Worm (Caenorhabditis elegans): ENCODE data around the gene usp-46.
A peak's percentile ranks its signal among the peaks of the same experiment; 100 is the strongest.

The usp-46 gene

ce11 chrIII:9818763-9819162 is 42.3 kb downstream of the usp-46 start, which contains the start of gene panl-3:
panl-3 (plus strand) TSS chrIII:9819056.
- TF ChIP-seq ztf-23 (GFP tag; IDR thresholded peaks at IDR 0.05) (peak; percentile 70; the same call in 1 of the 2 replicates), klf-2 (GFP tag; conservative IDR thresholded peaks at IDR 0.05) (no peak)

- TF ChIP-seq tab-1 (GFP tag; IDR thresholded peaks at IDR 0.05), result no peak
- no peak for TF ChIP-seq ref-1 (GFP tag; conservative IDR thresholded peaks at IDR 0.05)
- TF ChIP-seq med-1 (GFP tag; optimal IDR thresholded peaks at IDR 0.05; ENCODE audit: insufficient read depth), result no peak
- no peak for TF ChIP-seq flt-1 (GFP tag; IDR thresholded peaks at IDR 0.05)
- no peak for TF ChIP-seq ztf-29 (GFP tag; IDR thresholded peaks at IDR 0.05)
- no peak for TF ChIP-seq ztf-23 (GFP tag; IDR thresholded peaks at IDR 0.05)
Observed at ce11 chrIII:9822942-9823341, 46.5 kb downstream of the usp-46 start, which contains the start of gene arl-5. arl-5 (plus strand) TSS chrIII:9823242.

DNA sequence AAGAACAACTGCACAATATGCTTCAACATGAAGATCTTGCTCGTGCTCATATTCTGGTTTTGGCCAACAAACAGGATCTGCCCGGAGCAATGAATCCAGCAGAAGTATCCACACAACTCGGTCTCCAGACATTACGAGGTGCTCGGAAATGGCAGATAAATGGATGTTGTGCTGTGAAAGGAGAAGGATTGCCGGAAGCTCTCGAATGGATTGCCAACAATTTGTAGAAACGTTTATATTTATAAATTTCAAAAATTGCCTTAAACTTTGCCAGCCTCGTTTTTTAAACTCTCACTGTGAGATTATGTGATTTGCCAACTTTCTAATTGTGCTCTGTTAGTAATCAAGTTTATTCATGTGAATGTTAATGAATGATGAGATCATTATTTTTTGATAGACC is 47.3 kb downstream of the usp-46 start:
- TF ChIP-seq ztf-23 (GFP tag; IDR thresholded peaks at IDR 0.05) (no peak), ref-1 (GFP tag; conservative IDR thresholded peaks at IDR 0.05) (no peak), ztf-29 (GFP tag; IDR thresholded peaks at IDR 0.05) (no peak), flt-1 (GFP tag; IDR thresholded peaks at IDR 0.05) (no peak), klf-2 (GFP tag; conservative IDR thresholded peaks at IDR 0.05) (no peak), med-1 (GFP tag; optimal IDR thresholded peaks at IDR 0.05; ENCODE audit: insufficient read depth) (no peak), tab-1 (GFP tag; IDR thresholded peaks at IDR 0.05) (no peak), cog-1 (tag; optimal IDR thresholded peaks at IDR 0.05) (no peak), T22C8.4 (GFP tag; IDR thresholded peaks at IDR 0.05) (no peak)

DNA sequence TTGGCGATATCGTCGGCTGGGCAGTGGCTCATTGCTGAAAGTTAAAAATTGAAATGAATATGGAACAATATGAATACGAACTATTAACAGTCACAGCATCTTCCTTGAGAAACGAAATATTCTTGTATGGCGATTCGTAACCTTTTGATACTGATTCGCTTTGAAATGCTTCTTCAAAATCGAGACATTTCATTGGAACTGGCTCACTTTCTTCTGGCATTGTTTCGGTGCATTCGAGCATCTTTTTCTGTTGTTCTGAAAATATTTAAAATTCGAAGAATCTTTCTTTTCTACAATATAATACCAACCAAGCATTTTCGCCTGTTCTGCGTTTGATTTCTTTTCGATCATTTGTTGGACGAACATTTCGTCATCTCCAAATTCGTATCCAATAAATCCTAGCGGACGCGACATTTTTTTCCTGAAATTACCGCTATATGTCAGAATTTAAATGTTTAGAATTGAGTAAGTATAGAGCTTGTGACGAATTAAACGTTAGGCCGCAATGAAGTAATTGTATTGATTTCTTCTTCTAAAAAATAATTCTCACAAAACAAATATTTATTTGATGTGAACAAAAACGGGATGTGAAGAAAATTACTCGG is 48.0 kb downstream of the usp-46 start, which contains the start of gene lin-52:
TSS of gene lin-52 (minus strand) at position 421 of the 605 bp plus-strand sequence.
- TF ChIP-seq ztf-23 (GFP tag; IDR thresholded peaks at IDR 0.05) (no peak), T22C8.4 (GFP tag; IDR thresholded peaks at IDR 0.05) (no peak), flt-1 (GFP tag; IDR thresholded peaks at IDR 0.05) (no peak), ref-1 (GFP tag; conservative IDR thresholded peaks at IDR 0.05) (no peak), tab-1 (GFP tag; IDR thresholded peaks at IDR 0.05) (no peak), med-1 (GFP tag; optimal IDR thresholded peaks at IDR 0.05; ENCODE audit: insufficient read depth) (no peak), cog-1 (tag; optimal IDR thresholded peaks at IDR 0.05) (no peak), klf-2 (GFP tag; conservative IDR thresholded peaks at IDR 0.05) (no peak), ztf-29 (GFP tag; IDR thresholded peaks at IDR 0.05) (no peak)

ce11 chrIII:9825073-9825828 is 48.8 kb downstream of the usp-46 start, which contains the start of gene ZK632.9:
ZK632.9 (minus strand) TSS chrIII:9825432.
- TF ChIP-seq med-1 (GFP tag; optimal IDR thresholded peaks at IDR 0.05; ENCODE audit: insufficient read depth), result no peak
- no peak for TF ChIP-seq ref-1 (GFP tag; conservative IDR thresholded peaks at IDR 0.05)
- TF ChIP-seq cog-1 (tag; optimal IDR thresholded peaks at IDR 0.05), result no peak
- 0 out of 2 replicates have a peak, but pooled peaks have one; percentile 38 for TF ChIP-seq ztf-29 (GFP tag; IDR thresholded peaks at IDR 0.05)

- no peak for TF ChIP-seq ztf-23 (GFP tag; IDR thresholded peaks at IDR 0.05)
- no peak for TF ChIP-seq ref-1 (GFP tag; conservative IDR thresholded peaks at IDR 0.05)
- TF ChIP-seq ztf-29 (GFP tag; IDR thresholded peaks at IDR 0.05), result no peak
- TF ChIP-seq flt-1 (GFP tag; IDR thresholded peaks at IDR 0.05), result no peak
- TF ChIP-seq med-1 (GFP tag; optimal IDR thresholded peaks at IDR 0.05; ENCODE audit: insufficient read depth), result no peak
- no peak for TF ChIP-seq cog-1 (tag; optimal IDR thresholded peaks at IDR 0.05)
- TF ChIP-seq klf-2 (GFP tag; conservative IDR thresholded peaks at IDR 0.05), result no peak
- TF ChIP-seq T22C8.4 (GFP tag; IDR thresholded peaks at IDR 0.05), result no peak
- no peak for TF ChIP-seq tab-1 (GFP tag; IDR thresholded peaks at IDR 0.05)
Observed at ce11 chrIII:9826005-9826404, 49.6 kb downstream of the usp-46 start.

DNA sequence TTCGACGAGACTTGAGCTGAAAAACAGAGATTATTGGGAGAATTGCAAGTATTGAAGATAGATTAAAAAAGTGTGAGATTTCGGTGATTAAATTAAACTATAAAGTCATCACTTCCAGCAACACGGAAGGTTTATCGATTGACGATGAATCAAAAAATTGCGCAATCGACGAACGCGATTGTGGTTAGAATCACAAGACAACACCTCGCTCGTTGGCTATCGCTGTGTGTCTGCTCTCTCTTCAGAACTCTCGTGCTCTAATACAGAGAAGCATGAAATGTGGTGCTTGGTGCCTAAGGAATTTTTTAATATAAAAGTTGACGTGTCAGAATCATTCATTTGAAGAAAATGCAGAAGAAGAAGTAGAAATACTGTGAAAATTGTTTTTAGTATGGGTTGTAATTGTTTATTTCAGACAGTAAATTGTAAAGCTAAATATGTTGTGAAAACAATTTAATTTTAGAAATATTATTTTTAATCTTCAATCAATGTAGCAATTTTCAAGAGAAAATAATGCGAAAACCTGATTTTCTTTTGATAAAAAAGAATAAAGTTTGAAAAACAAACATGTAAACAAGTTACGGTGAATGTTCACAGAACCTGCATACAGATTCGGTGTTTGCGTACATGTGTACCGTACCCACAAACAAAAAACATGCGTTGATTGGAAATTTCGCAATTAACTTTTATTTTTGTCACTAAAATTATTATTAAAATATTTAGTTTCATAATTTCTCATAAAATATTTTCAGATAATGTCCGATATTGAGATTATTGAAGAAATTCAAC is 50.9 kb downstream of the usp-46 start, which contains the start of the genes ZK632.10 and ZK632.11:
TSS of gene ZK632.10 (minus strand) at position 560 of the 789 bp plus-strand sequence.
TSS of gene ZK632.11 (plus strand) at position 753 of the 789 bp plus-strand sequence.
- no peak for TF ChIP-seq T22C8.4 (GFP tag; IDR thresholded peaks at IDR 0.05)
- peak; percentile 0 for TF ChIP-seq cog-1 (tag; optimal IDR thresholded peaks at IDR 0.05)

All from whole organism, midembryonic.